Fruit fly (Drosophila melanogaster) whole organism: ENCODE data around the gene CG4957.

Experiments
- CG8478 ChIP-seq: fragments of >200 bp; optimal IDR thresholded peaks from 2 replicates; lab custom pipeline; 2018; ENCODE audit warnings: inconsistent platforms
- psq ChIP-seq: fragments of >200 bp; optimal IDR thresholded peaks from 2 replicates; lab custom pipeline; 2017

DNA sequence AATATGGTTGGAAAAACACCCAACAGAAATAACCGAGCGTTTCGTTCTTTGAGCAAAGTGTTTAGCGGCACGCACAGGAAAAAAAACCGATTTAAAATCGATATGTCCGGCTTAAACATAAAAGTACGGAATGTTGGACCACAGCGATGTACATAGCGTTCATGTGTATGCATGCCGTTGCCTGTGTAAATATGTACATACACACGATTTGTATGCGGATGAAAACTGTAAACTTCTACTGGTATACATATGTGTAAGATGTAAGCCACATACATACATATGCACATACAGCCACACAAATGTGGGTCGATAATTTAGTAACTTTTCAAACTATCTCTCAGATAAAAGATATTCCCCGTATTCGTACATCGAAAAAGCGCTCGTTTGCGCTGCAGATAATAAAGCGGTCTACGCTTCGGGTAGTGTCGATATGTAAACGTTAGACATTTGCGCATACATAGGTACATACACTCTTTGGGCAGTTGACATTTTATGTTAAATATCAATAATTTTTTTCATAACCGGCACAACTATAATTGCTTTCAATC, 18.9 kb upstream of the CG4957 start:
- no peak for TF ChIP-seq CG8478 (lab: Kevin White, UChicago)
- TF ChIP-seq psq (lab: Kevin White, UChicago), result no peak
